Worm (Caenorhabditis elegans): Measurements from ENCODE around the gene Y7A5A.1.
A peak's percentile ranks its signal among the peaks of the same experiment; 100 is the strongest.

Y7A5A.1 gene

DNA sequence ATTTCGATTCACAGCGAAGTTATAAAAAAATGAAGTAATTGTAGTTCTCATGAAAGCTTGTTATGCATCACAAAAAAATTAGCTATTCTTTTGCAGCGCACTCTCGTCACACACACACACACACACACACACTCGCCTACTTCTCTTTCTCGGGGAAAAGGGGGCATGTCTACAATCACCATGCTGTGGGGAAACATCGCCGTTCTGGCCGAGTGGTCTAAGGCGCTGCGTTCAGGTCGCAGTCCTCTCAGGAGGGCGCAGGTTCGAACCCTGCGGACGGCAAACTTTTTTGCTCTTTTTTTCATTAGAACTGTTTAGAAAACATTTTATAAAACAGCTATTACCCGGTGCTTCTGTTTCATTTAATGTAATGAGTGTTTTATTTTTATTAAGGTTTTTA, 29.4 kb downstream of the Y7A5A.1 start (continued):
- TF ChIP-seq fkh-6 (tag; optimal IDR thresholded peaks at IDR 0.05) (peak; percentile 84), mec-3 (tag; optimal IDR thresholded peaks at IDR 0.05; ENCODE audit: borderline replicate concordance) (no peak), ceh-14 (tag; optimal IDR thresholded peaks at IDR 0.05) (peak; percentile 84), fkh-10 (GFP tag; optimal IDR thresholded peaks at IDR 0.05) (peak; percentile 65), hlh-15 (tag; optimal IDR thresholded peaks at IDR 0.05) (peak; percentile 74), nfya-1 (tag; optimal IDR thresholded peaks at IDR 0.05) (peak; percentile 74), Y22D7AL.16 (tag; optimal IDR thresholded peaks at IDR 0.05) (peak; percentile 86), dve-1 (tag; optimal IDR thresholded peaks at IDR 0.05) (peak; percentile 60), ceh-45 (GFP tag; IDR thresholded peaks at IDR 0.05) (peak; percentile 93), C08G9.2 (tag; optimal IDR thresholded peaks at IDR 0.05) (peak; percentile 79), hlh-8 (tag; optimal IDR thresholded peaks at IDR 0.05) (peak; percentile 77), sox-2 (GFP tag; IDR thresholded peaks at IDR 0.05) (peak; percentile 90), K02D7.2 (tag; optimal IDR thresholded peaks at IDR 0.05) (peak; percentile 86), hlh-13 (GFP tag; optimal IDR thresholded peaks at IDR 0.05) (peak; percentile 71), ama-1 (optimal IDR thresholded peaks at IDR 0.05) (no peak), gmeb-2 (tag; optimal IDR thresholded peaks at IDR 0.05) (peak; percentile 90), ahr-1 (tag; optimal IDR thresholded peaks at IDR 0.05) (peak; percentile 72), pha-2 (tag; optimal IDR thresholded peaks at IDR 0.05) (peak; percentile 82), ceh-24 (tag; optimal IDR thresholded peaks at IDR 0.05) (peak; percentile 71), ceh-30 (tag; optimal IDR thresholded peaks at IDR 0.05) (peak; percentile 39), sox-4 (tag; optimal IDR thresholded peaks at IDR 0.05) (peak; percentile 91), T23F11.4 (GFP tag; optimal IDR thresholded peaks at IDR 0.05) (peak; percentile 90), hlh-6 (tag; optimal IDR thresholded peaks at IDR 0.05) (peak; percentile 90)

ce11 chrX:15740526-15740925, 30.8 kb downstream of the Y7A5A.1 start, which contains the start of gene srg-64:
srg-64 (minus strand) TSS chrX:15740626.
- TF ChIP-seq ceh-19 (GFP tag; optimal IDR thresholded peaks at IDR 0.05) (no peak), ahr-1 (tag; optimal IDR thresholded peaks at IDR 0.05) (no peak), nhr-232 (tag; optimal IDR thresholded peaks at IDR 0.05) (no peak), ttx-3 (tag; optimal IDR thresholded peaks at IDR 0.05) (no peak), C38D4.7 (GFP tag; optimal IDR thresholded peaks at IDR 0.05) (no peak), ceh-45 (GFP tag; IDR thresholded peaks at IDR 0.05) (no peak)

- TF ChIP-seq sox-2 (GFP tag; IDR thresholded peaks at IDR 0.05) (peak; percentile 16; the same call in 1 of the 2 replicates), ceh-48 (tag; optimal IDR thresholded peaks at IDR 0.05) (peak; percentile 63), nfya-1 (tag; optimal IDR thresholded peaks at IDR 0.05) (peak; percentile 41), dve-1 (tag; optimal IDR thresholded peaks at IDR 0.05) (peak; percentile 21), pqm-1 (tag; optimal IDR thresholded peaks at IDR 0.05) (no peak), ceh-31 (tag; optimal IDR thresholded peaks at IDR 0.05) (peak; percentile 31), sdc-2 (tag; optimal IDR thresholded peaks at IDR 0.05) (peak; percentile 98), unc-86 (tag; optimal IDR thresholded peaks at IDR 0.05) (no peak)
These were observed 34.9 kb downstream of the Y7A5A.1 start for ce11 chrX:15736419-15736818.

- TF ChIP-seq K09A11.1 (tag; optimal IDR thresholded peaks at IDR 0.05; ENCODE audit: insufficient read depth), result no peak
- no peak for TF ChIP-seq eyg-1 (tag; optimal IDR thresholded peaks at IDR 0.05)
- no peak for TF ChIP-seq sdc-2 (tag; optimal IDR thresholded peaks at IDR 0.05)
- TF ChIP-seq C38D4.7 (GFP tag; optimal IDR thresholded peaks at IDR 0.05), result no peak
- no peak for TF ChIP-seq F13H6.1 (tag; optimal IDR thresholded peaks at IDR 0.05)
- TF ChIP-seq zip-5 (tag; optimal IDR thresholded peaks at IDR 0.05), result no peak
- TF ChIP-seq ceh-31 (tag; optimal IDR thresholded peaks at IDR 0.05), result no peak
- no peak for TF ChIP-seq ceh-19 (GFP tag; optimal IDR thresholded peaks at IDR 0.05)
- TF ChIP-seq hlh-30 (tag; optimal IDR thresholded peaks at IDR 0.05; ENCODE audit: insufficient read depth), result no peak
- no peak for TF ChIP-seq fkh-6 (tag; optimal IDR thresholded peaks at IDR 0.05)
- TF ChIP-seq hlh-8 (tag; optimal IDR thresholded peaks at IDR 0.05), result no peak
- TF ChIP-seq fax-1 (tag; optimal IDR thresholded peaks at IDR 0.05), result no peak
- no peak for TF ChIP-seq ceh-30 (tag; optimal IDR thresholded peaks at IDR 0.05)
- TF ChIP-seq pha-2 (tag; optimal IDR thresholded peaks at IDR 0.05), result no peak
- TF ChIP-seq unc-3 (GFP tag; conservative IDR thresholded peaks at IDR 0.05), result no peak
- no peak for TF ChIP-seq unc-3 (tag; optimal IDR thresholded peaks at IDR 0.05)
These were observed 39.6 kb downstream of the Y7A5A.1 start, which contains the start of gene lin-15A for ce11 chrX:15731668-15732067. lin-15A (plus strand) TSS chrX:15731968.
